Worm (Caenorhabditis elegans) whole organism, young adult: ENCODE data around the gene Y47G7B.2.

Experiments
- F33H1.4 ChIP-seq: fragments of 200-800 bp; sonication (Bioruptor generic); IDR thresholded peaks from 2 replicates; pipeline ENCODE4 v1.3.6; 2022; ENCODE audit warnings: missing genetic modification reagents, missing genetic modification characterization, missing compliant biosample characterization
- F57A8.1 ChIP-seq: fragments of 200-800 bp; sonication (Bioruptor generic); optimal IDR thresholded peaks from 2 replicates; lab custom pipeline; 2018; ENCODE audit warnings: mild to moderate bottlenecking, missing genetic modification characterization, moderate library complexity, missing compliant biosample characterization
- F57C9.4 ChIP-seq: sonication (generic microtip); optimal IDR thresholded peaks from 2 replicates; lab custom pipeline; 2017; ENCODE audit warnings: mild to moderate bottlenecking, missing genetic modification characterization, missing compliant biosample characterization
- ama-1 ChIP-seq, 3 experiments: fragments of 150-350 bp in 1 of 3; sonication (generic microtip) in 2 of 3; optimal IDR thresholded peaks; 2 replicates each; lab custom pipeline; 2014 to 2018; ENCODE audit warnings: missing biosample characterization in 2 of 3, missing genetic modification characterization in 2 of 3, missing genetic modification reagents in 2 of 3
- egl-18 ChIP-seq: fragments of 200-800 bp; sonication (Bioruptor generic); IDR thresholded peaks from 2 replicates; pipeline ENCODE4 v1.3.6; 2022; ENCODE audit warnings: missing genetic modification reagents, missing genetic modification characterization, missing compliant biosample characterization
- him-1 ChIP-seq: sonication (generic microtip); optimal IDR thresholded peaks from 2 replicates; lab custom pipeline; 2016; ENCODE audit warnings: missing genotype, missing genetic modification reagents, missing genetic modification characterization, missing compliant biosample characterization
- hlh-26 ChIP-seq: fragments of 200-800 bp; sonication (Bioruptor generic); conservative IDR thresholded peaks from 2 replicates; pipeline ENCODE4 v1.3.6; 2022; ENCODE audit warnings: missing genetic modification reagents, missing genetic modification characterization, missing compliant biosample characterization
- let-526 ChIP-seq: fragments of 200-800 bp; sonication (Bioruptor generic); IDR thresholded peaks from 2 replicates; pipeline ENCODE4 v1.3.6; 2022; ENCODE audit warnings: missing genetic modification reagents, missing genetic modification characterization, missing compliant biosample characterization
- let-607 ChIP-seq, 2 experiments: fragments of 200-800 bp in 1 of 2; sonication (Bioruptor generic) in 1 of 2; sonication (generic microtip) in 1 of 2; optimal IDR thresholded peaks; 2 replicates each; lab custom pipeline; 2016 to 2018; ENCODE audit warnings: mild to moderate bottlenecking in 2 of 2, missing compliant biosample characterization in 2 of 2, missing genetic modification characterization in 2 of 2, moderate library complexity in 2 of 2, missing genotype in 1 of 2
- nfya-1 ChIP-seq: sonication (generic microtip); optimal IDR thresholded peaks from 2 replicates; lab custom pipeline; 2017; ENCODE audit warnings: antibody characterized with exemption, missing compliant biosample characterization, missing genetic modification characterization, borderline replicate concordance; ENCODE audit not compliant: insufficient read depth
- rec-8 ChIP-seq, 2 experiments: sonication (generic microtip); optimal IDR thresholded peaks; 2 replicates each; lab custom pipeline; 2016; ENCODE audit warnings: mild to moderate bottlenecking in 2 of 2, missing genetic modification characterization in 2 of 2, missing genetic modification reagents in 2 of 2, missing genotype in 2 of 2, missing biosample characterization in 1 of 2, missing compliant biosample characterization in 1 of 2, moderate library complexity in 1 of 2
- ztf-18 ChIP-seq: sonication (generic microtip); optimal IDR thresholded peaks from 2 replicates; lab custom pipeline; 2016; ENCODE audit warnings: missing genotype, mild to moderate bottlenecking, missing genetic modification characterization, missing compliant biosample characterization
- ztf-22 ChIP-seq: fragments of 200-800 bp; sonication (Bioruptor generic); optimal IDR thresholded peaks from 2 replicates; lab custom pipeline; 2018; ENCODE audit warnings: mild to moderate bottlenecking, missing genetic modification characterization, moderate library complexity, missing compliant biosample characterization

DNA sequence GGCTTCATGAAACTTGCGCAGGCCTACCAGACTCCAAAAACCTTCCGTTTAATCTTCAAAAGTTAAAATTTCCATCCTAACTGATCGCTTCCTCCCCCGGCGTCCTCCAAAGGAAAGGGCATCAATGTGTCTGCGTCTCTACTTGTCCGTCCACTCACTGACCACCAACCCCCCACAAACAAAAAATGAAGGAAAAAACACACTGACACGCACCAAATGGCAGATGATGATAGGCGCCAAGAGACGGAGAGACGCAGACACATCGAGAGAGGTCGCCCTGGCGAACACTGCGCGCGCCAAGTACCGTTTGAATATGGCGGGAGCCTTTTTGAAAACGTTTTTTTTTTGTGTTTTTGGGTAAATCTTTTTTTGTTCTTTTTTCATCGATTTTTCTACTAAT lies 26.9 kb upstream of the Y47G7B.2 start:
- no peak for TF ChIP-seq let-526
- TF ChIP-seq him-1: no peak
- no peak for TF ChIP-seq ama-1 (optimal IDR thresholded peaks at IDR 0.05; lab: Kevin White, UChicago)
- no peak for TF ChIP-seq ama-1 (GFP tag; optimal IDR thresholded peaks at IDR 0.05; lab: Kevin White, UChicago)
- TF ChIP-seq egl-18 (GFP tag; lab: Robert Waterston, UW): no peak
- TF ChIP-seq ztf-22 (GFP tag; lab: Kevin White, UChicago): no peak
- TF ChIP-seq F33H1.4 (GFP tag; lab: Robert Waterston, UW): no peak
- no peak for TF ChIP-seq ztf-18
- no peak for TF ChIP-seq F57C9.4 (tag; lab: Kevin White, UChicago)
- no peak for TF ChIP-seq rec-8 (tag; optimal IDR thresholded peaks at IDR 0.05; lab: Kevin White, UChicago)
- TF ChIP-seq F57A8.1: no peak
- TF ChIP-seq hlh-26: no peak
- no peak for TF ChIP-seq nfya-1 (tag; lab: Kevin White, UChicago)
- TF ChIP-seq let-607 (tag; optimal IDR thresholded peaks at IDR 0.05; lab: Kevin White, UChicago): no peak
